Worm (Caenorhabditis elegans) whole organism, young adult: ENCODE measurements around the gene F42A10.5.

Experiments
- B0035.1 ChIP-seq: sonication (generic microtip); optimal IDR thresholded peaks from 2 replicates; lab custom pipeline; 2016; ENCODE audit warnings: missing genetic modification characterization, mild to moderate bottlenecking, missing compliant biosample characterization, missing genotype, missing genetic modification reagents
- C17E4.6 ChIP-seq: fragments of 200-800 bp; sonication (Bioruptor generic); IDR thresholded peaks from 2 replicates; pipeline ENCODE4 v1.3.6; 2022; ENCODE audit warnings: missing genetic modification reagents, missing genetic modification characterization, missing compliant biosample characterization
- F10E7.11 ChIP-seq: sonication (generic microtip); optimal IDR thresholded peaks from 2 replicates; lab custom pipeline; 2017; ENCODE audit warnings: mild to moderate bottlenecking, missing genetic modification characterization, moderate library complexity, missing compliant biosample characterization
- F23B12.7 ChIP-seq: sonication (generic microtip); optimal IDR thresholded peaks from 2 replicates; lab custom pipeline; 2017; ENCODE audit warnings: missing genetic modification characterization, mild to moderate bottlenecking, missing compliant biosample characterization, antibody characterized with exemption, moderate library complexity; ENCODE audit not compliant: insufficient read depth
- F37B4.10 ChIP-seq: fragments of 200-800 bp; sonication (Bioruptor generic); IDR thresholded peaks from 2 replicates; pipeline ENCODE4 v1.3.6; 2022; ENCODE audit warnings: missing genetic modification characterization, missing compliant biosample characterization
- F39B2.1 ChIP-seq: fragments of 200-800 bp; sonication (Bioruptor generic); IDR thresholded peaks from 2 replicates; pipeline ENCODE4 v1.3.6; 2022; ENCODE audit warnings: missing genetic modification reagents, missing genetic modification characterization, missing compliant biosample characterization
- F57A8.1 ChIP-seq: fragments of 200-800 bp; sonication (Bioruptor generic); optimal IDR thresholded peaks from 2 replicates; lab custom pipeline; 2018; ENCODE audit warnings: mild to moderate bottlenecking, missing genetic modification characterization, moderate library complexity, missing compliant biosample characterization
- F57C9.4 ChIP-seq: sonication (generic microtip); optimal IDR thresholded peaks from 2 replicates; lab custom pipeline; 2017; ENCODE audit warnings: mild to moderate bottlenecking, missing genetic modification characterization, missing compliant biosample characterization
- K11D2.4 ChIP-seq: fragments of 200-800 bp; sonication (Bioruptor generic); IDR thresholded peaks from 2 replicates; pipeline ENCODE4 v1.3.6; 2022; ENCODE audit warnings: missing genetic modification reagents, missing genetic modification characterization, missing compliant biosample characterization
- K12H6.12 ChIP-seq: fragments of 200-800 bp; sonication (Bioruptor generic); optimal IDR thresholded peaks from 2 replicates; lab custom pipeline; 2018; ENCODE audit warnings: mild to moderate bottlenecking, missing genetic modification characterization, missing compliant biosample characterization
- T26A5.8 ChIP-seq: sonication (generic microtip); optimal IDR thresholded peaks from 2 replicates; lab custom pipeline; 2016; ENCODE audit warnings: missing genetic modification characterization, missing compliant biosample characterization
- Y56A3A.18 ChIP-seq: fragments of 200-800 bp; sonication (Bioruptor generic); IDR thresholded peaks from 2 replicates; pipeline ENCODE4 v1.3.6; 2022; ENCODE audit warnings: missing genetic modification reagents, missing genetic modification characterization, missing compliant biosample characterization
- Y95B8A.8 ChIP-seq: fragments of 200-800 bp; sonication (Bioruptor generic); IDR thresholded peaks from 2 replicates; pipeline ENCODE4 v1.3.6; 2022; ENCODE audit warnings: missing genetic modification reagents, missing genetic modification characterization, missing compliant biosample characterization
- ZK185.1 ChIP-seq: sonication (generic microtip); optimal IDR thresholded peaks from 2 replicates; lab custom pipeline; 2016; ENCODE audit warnings: mild to moderate bottlenecking, missing genetic modification characterization, missing compliant biosample characterization; ENCODE audit not compliant: poor library complexity, severe bottlenecking
- akir-1 ChIP-seq: fragments of 200-800 bp; sonication (Bioruptor generic); optimal IDR thresholded peaks from 2 replicates; lab custom pipeline; 2018; ENCODE audit warnings: mild to moderate bottlenecking, missing genetic modification characterization, moderate library complexity, missing compliant biosample characterization
- ccch-3 ChIP-seq: fragments of 200-800 bp; sonication (Bioruptor generic); optimal IDR thresholded peaks from 2 replicates; lab custom pipeline; 2018; ENCODE audit warnings: mild to moderate bottlenecking, missing genetic modification characterization, missing compliant biosample characterization
- ceh-100 ChIP-seq: fragments of 200-800 bp; sonication (Bioruptor generic); IDR thresholded peaks from 2 replicates; pipeline ENCODE4 v1.3.6; 2022; ENCODE audit warnings: missing genetic modification reagents, missing genetic modification characterization, missing compliant biosample characterization
- ceh-27 ChIP-seq: fragments of 200-800 bp; sonication (Bioruptor generic); optimal IDR thresholded peaks from 2 replicates; lab custom pipeline; 2018; ENCODE audit warnings: mild to moderate bottlenecking, missing genetic modification characterization, moderate library complexity, missing compliant biosample characterization
- dox-1 ChIP-seq: fragments of 200-800 bp; sonication (Bioruptor generic); IDR thresholded peaks from 2 replicates; pipeline ENCODE4 v1.3.6; 2022; ENCODE audit warnings: missing genetic modification reagents, missing genetic modification characterization, missing compliant biosample characterization
- egl-44 ChIP-seq: fragments of 200-800 bp; sonication (Bioruptor generic); IDR thresholded peaks from 2 replicates; pipeline ENCODE4 v1.3.6; 2022; ENCODE audit warnings: missing genetic modification reagents, missing genetic modification characterization, missing compliant biosample characterization
- ekl-4 ChIP-seq: fragments of 200-800 bp; sonication (Bioruptor generic); IDR thresholded peaks from 2 replicates; pipeline ENCODE4 v1.3.6; 2022; ENCODE audit warnings: missing genetic modification reagents, missing genetic modification characterization, missing compliant biosample characterization
- fkh-3 ChIP-seq: sonication (generic microtip); optimal IDR thresholded peaks from 2 replicates; lab custom pipeline; 2016; ENCODE audit warnings: mild to moderate bottlenecking, missing genetic modification characterization, missing compliant biosample characterization
- hlh-12 ChIP-seq: sonication (generic microtip); optimal IDR thresholded peaks from 2 replicates; lab custom pipeline; 2016; ENCODE audit warnings: missing genetic modification characterization, missing compliant biosample characterization
- hmg-20 ChIP-seq: fragments of 200-800 bp; sonication (Bioruptor generic); IDR thresholded peaks from 2 replicates; pipeline ENCODE4 v1.3.6; 2022; ENCODE audit warnings: missing genetic modification reagents, missing genetic modification characterization, missing compliant biosample characterization
- lin-26 ChIP-seq: fragments of 200-800 bp; sonication (Bioruptor generic); IDR thresholded peaks from 2 replicates; pipeline ENCODE4 v1.3.6; 2022; ENCODE audit warnings: missing genetic modification reagents, missing genetic modification characterization, missing compliant biosample characterization
- lsl-1 ChIP-seq: fragments of 200-800 bp; sonication (Bioruptor generic); optimal IDR thresholded peaks from 2 replicates; lab custom pipeline; 2018; ENCODE audit warnings: mild to moderate bottlenecking, missing genetic modification characterization, moderate library complexity, missing compliant biosample characterization
- lsy-27 ChIP-seq: sonication (generic microtip); optimal IDR thresholded peaks from 2 replicates; lab custom pipeline; 2017; ENCODE audit warnings: missing genetic modification characterization, mild to moderate bottlenecking, missing compliant biosample characterization, antibody characterized with exemption, missing genotype, borderline replicate concordance; ENCODE audit not compliant: insufficient read depth
- madf-3 ChIP-seq: fragments of 200-800 bp; sonication (Bioruptor generic); IDR thresholded peaks from 2 replicates; pipeline ENCODE4 v1.3.6; 2022; ENCODE audit warnings: missing genetic modification reagents, missing genetic modification characterization, missing compliant biosample characterization
- mcd-1 ChIP-seq: fragments of 200-800 bp; sonication (Bioruptor generic); IDR thresholded peaks from 2 replicates; pipeline ENCODE4 v1.3.6; 2022; ENCODE audit warnings: missing genetic modification reagents, missing genetic modification characterization, missing compliant biosample characterization
- nfya-2 ChIP-seq: fragments of 200-800 bp; sonication (Bioruptor generic); IDR thresholded peaks from 2 replicates; pipeline ENCODE4 v1.3.6; 2022; ENCODE audit warnings: missing genetic modification reagents, missing genetic modification characterization, missing compliant biosample characterization
- nfyb-1 ChIP-seq: fragments of 200-800 bp; sonication (Bioruptor generic); IDR thresholded peaks from 2 replicates; pipeline ENCODE4 v1.3.6; 2022; ENCODE audit warnings: missing genetic modification reagents, missing genetic modification characterization, missing compliant biosample characterization
- nhr-179 ChIP-seq: sonication (generic microtip); optimal IDR thresholded peaks from 2 replicates; lab custom pipeline; 2016; ENCODE audit warnings: mild to moderate bottlenecking, missing genetic modification characterization, missing compliant biosample characterization
- nhr-27 ChIP-seq: fragments of 200-800 bp; sonication (Bioruptor generic); optimal IDR thresholded peaks from 2 replicates; lab custom pipeline; 2018; ENCODE audit warnings: mild to moderate bottlenecking, missing genetic modification characterization, moderate library complexity, missing compliant biosample characterization
- rcor-1 ChIP-seq: fragments of 200-800 bp; sonication (Bioruptor generic); IDR thresholded peaks from 2 replicates; pipeline ENCODE4 v1.3.6; 2022; ENCODE audit warnings: missing genetic modification reagents, missing genetic modification characterization, missing compliant biosample characterization
- rec-8 ChIP-seq, 2 experiments: sonication (generic microtip); optimal IDR thresholded peaks; 2 replicates each; lab custom pipeline; 2016; ENCODE audit warnings: mild to moderate bottlenecking in 2 of 2, missing genetic modification characterization in 2 of 2, missing genetic modification reagents in 2 of 2, missing genotype in 2 of 2, missing biosample characterization in 1 of 2, missing compliant biosample characterization in 1 of 2, moderate library complexity in 1 of 2
- rpc-1 ChIP-seq, 2 experiments: fragments of 150-350 bp in 1 of 2; sonication (generic microtip) in 1 of 2; optimal IDR thresholded peaks; 2 replicates each; lab custom pipeline; 2014 to 2018; ENCODE audit warnings: missing biosample characterization in 1 of 2, missing genetic modification characterization in 1 of 2, missing genetic modification reagents in 1 of 2, missing genotype in 1 of 2
- snpc-3.4 ChIP-seq: sonication (generic microtip); optimal IDR thresholded peaks from 2 replicates; lab custom pipeline; 2017; ENCODE audit warnings: missing genetic modification characterization, mild to moderate bottlenecking, missing compliant biosample characterization, antibody characterized with exemption, moderate library complexity, missing genotype, missing genetic modification reagents
- snpc-4 ChIP-seq, 5 experiments: fragments of 150-350 bp in 1 of 5; sonication (generic microtip) in 4 of 5; optimal IDR thresholded peaks; 2 replicates each; lab custom pipeline; 2014 to 2018; ENCODE audit warnings: missing genetic modification characterization in 5 of 5, missing biosample characterization in 3 of 5, antibody characterized with exemption in 2 of 5, mild to moderate bottlenecking in 2 of 5, missing compliant biosample characterization in 2 of 5, missing genotype in 2 of 5, moderate library complexity in 2 of 5, missing genetic modification reagents in 1 of 5
- sptf-2 ChIP-seq: fragments of 200-800 bp; sonication (Bioruptor generic); optimal IDR thresholded peaks from 2 replicates; lab custom pipeline; 2018; ENCODE audit warnings: mild to moderate bottlenecking, missing genetic modification characterization, missing compliant biosample characterization
- tbx-9 ChIP-seq: sonication (generic microtip); optimal IDR thresholded peaks from 2 replicates; lab custom pipeline; 2016; ENCODE audit warnings: borderline replicate concordance, missing genetic modification characterization, inconsistent platforms, missing compliant biosample characterization
- tlf-1 ChIP-seq: fragments of 200-800 bp; sonication (Bioruptor generic); optimal IDR thresholded peaks from 2 replicates; lab custom pipeline; 2018; ENCODE audit warnings: mild to moderate bottlenecking, missing genetic modification characterization, missing compliant biosample characterization
- xnd-1 ChIP-seq: sonication (generic microtip); optimal IDR thresholded peaks from 2 replicates; lab custom pipeline; 2016; ENCODE audit warnings: missing genotype, missing genetic modification reagents, missing genetic modification characterization, missing compliant biosample characterization
- ztf-22 ChIP-seq: fragments of 200-800 bp; sonication (Bioruptor generic); optimal IDR thresholded peaks from 2 replicates; lab custom pipeline; 2018; ENCODE audit warnings: mild to moderate bottlenecking, missing genetic modification characterization, moderate library complexity, missing compliant biosample characterization
- ztf-26 ChIP-seq: sonication (generic microtip); optimal IDR thresholded peaks from 2 replicates; lab custom pipeline; 2017; ENCODE audit warnings: missing genetic modification characterization, missing compliant biosample characterization
- ztf-28 ChIP-seq: fragments of 200-800 bp; sonication (Bioruptor generic); IDR thresholded peaks from 2 replicates; pipeline ENCODE4 v1.3.6; 2022; ENCODE audit warnings: missing genetic modification reagents, missing genetic modification characterization, missing compliant biosample characterization

F42A10.5 gene

DNA sequence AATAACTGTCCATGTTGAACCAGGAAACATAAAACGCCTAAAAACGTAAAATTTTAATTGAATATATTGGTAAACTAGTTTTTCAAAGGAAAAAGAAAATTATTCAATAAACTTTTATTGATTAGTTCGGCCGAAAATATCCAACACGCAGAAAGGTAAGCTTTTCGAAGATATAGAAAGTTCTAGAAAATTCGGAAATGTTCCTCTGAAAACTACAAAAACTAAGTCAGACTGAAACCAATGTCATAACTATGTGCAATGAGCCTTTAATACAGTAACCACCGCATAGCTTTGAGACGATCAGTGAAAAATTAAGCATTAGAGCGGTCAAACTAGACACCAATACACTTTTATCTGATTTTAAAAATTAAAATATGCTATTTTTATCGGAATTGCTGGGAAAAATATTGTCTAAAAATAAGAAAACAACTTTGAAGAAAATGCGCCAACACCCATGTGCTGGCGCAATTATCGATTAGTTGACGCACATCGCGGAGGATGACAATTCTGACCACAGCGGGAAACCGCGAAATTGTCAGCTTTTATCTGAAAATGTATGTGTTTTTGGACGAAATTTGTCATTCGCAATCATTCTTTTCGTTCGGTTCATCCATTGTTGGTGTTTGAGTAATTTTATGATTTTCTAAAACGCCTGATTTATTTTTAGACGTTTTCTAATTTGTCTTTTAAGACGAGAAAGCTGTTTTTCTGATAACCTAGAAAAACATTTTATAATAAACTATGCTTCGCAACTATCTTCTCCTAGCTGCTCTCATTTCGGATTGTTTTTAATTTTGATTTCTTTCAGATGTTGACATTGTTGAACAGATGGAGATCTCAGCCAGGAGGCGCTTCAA lies 25.3 kb upstream of the F42A10.5 start, which contains the start of the genes C23G10.7 and rpn-2 (continued):
- TF ChIP-seq lsy-27 (tag; lab: Kevin White, UChicago) (no peak), sptf-2 (GFP tag; lab: Kevin White, UChicago) (no peak), snpc-3.4 (tag; lab: Kevin White, UChicago) (peak; percentile 53), fkh-3 (tag; lab: Kevin White, UChicago) (no peak), lsl-1 (GFP tag; lab: Kevin White, UChicago) (peak; percentile 94), mcd-1 (GFP tag; lab: Robert Waterston, UW) (peak; percentile 72), K11D2.4 (no peak), F10E7.11 (tag; lab: Kevin White, UChicago) (no peak), ztf-28 (GFP tag; lab: Robert Waterston, UW) (no peak), ZK185.1 (tag; lab: Kevin White, UChicago) (no peak), F37B4.10 (GFP tag; lab: Robert Waterston, UW) (no peak), ztf-22 (GFP tag; lab: Kevin White, UChicago) (no peak), ccch-3 (GFP tag; lab: Kevin White, UChicago) (no peak), rpc-1 (optimal IDR thresholded peaks at IDR 0.05; lab: Kevin White, UChicago) (peak; percentile 30), rpc-1 (tag; optimal IDR thresholded peaks at IDR 0.05; lab: Kevin White, UChicago) (no peak), F39B2.1 (GFP tag; lab: Robert Waterston, UW) (no peak), nhr-27 (no peak), ztf-26 (tag; lab: Kevin White, UChicago) (no peak), ceh-27 (no peak), K12H6.12 (tag; lab: Kevin White, UChicago) (peak; percentile 28), ekl-4 (peak; percentile 29; the same call in 1 of the 2 replicates), hlh-12 (tag; lab: Kevin White, UChicago) (no peak), nhr-179 (tag; lab: Kevin White, UChicago) (no peak), xnd-1 (tag; lab: Kevin White, UChicago) (peak; percentile 87), B0035.1 (tag; lab: Kevin White, UChicago) (no peak), rec-8 (tag; optimal IDR thresholded peaks at IDR 0.05; lab: Kevin White, UChicago) (no peak), snpc-4 (GFP tag; optimal IDR thresholded peaks at IDR 0.05; lab: Kevin White, UChicago) (peak; percentile 1), snpc-4 (tag; optimal IDR thresholded peaks at IDR 0.05; lab: Kevin White, UChicago) (peak in 1 of 4 experiments; percentile 60), nfya-2 (no peak), tlf-1 (peak; percentile 87), hmg-20 (no peak), dox-1 (GFP tag; lab: Robert Waterston, UW) (peak; percentile 89), F57A8.1 (no peak), Y95B8A.8 (GFP tag; lab: Robert Waterston, UW) (no peak; the same call in 1 of the 2 replicates), F57C9.4 (tag; lab: Kevin White, UChicago) (no peak), C17E4.6 (GFP tag; lab: Robert Waterston, UW) (no peak), lin-26 (GFP tag; lab: Robert Waterston, UW) (no peak), tbx-9 (tag; lab: Kevin White, UChicago) (no peak), madf-3 (no peak), Y56A3A.18 (no peak), ceh-100 (no peak), akir-1 (GFP tag; lab: Kevin White, UChicago) (no peak), T26A5.8 (tag; lab: Kevin White, UChicago) (no peak), egl-44 (no peak), rcor-1 (GFP tag; lab: Robert Waterston, UW) (no peak), F23B12.7 (tag; lab: Kevin White, UChicago) (peak; percentile 46), nfyb-1 (GFP tag; lab: Robert Waterston, UW) (no peak)
